Fruit fly (Drosophila melanogaster) Kc167 (cell line): ENCODE results near the gene Ctns.

Experiments used
- Myc ChIP-seq: fragments of >200 bp; optimal IDR thresholded peaks from 2 replicates; lab custom pipeline; 2017; ENCODE audit warnings: missing external identifiers
- Sin3A ChIP-seq: fragments of >200 bp; optimal IDR thresholded peaks from 2 replicates; lab custom pipeline; 2018; ENCODE audit warnings: missing external identifiers
- h ChIP-seq: fragments of >200 bp; optimal IDR thresholded peaks from 3 replicates; lab custom pipeline; 2018; ENCODE audit warnings: missing external identifiers
- insv ChIP-seq: fragments of >200 bp; optimal IDR thresholded peaks from 3 replicates; lab custom pipeline; 2018; ENCODE audit warnings: missing external identifiers
- psq ChIP-seq: fragments of >200 bp; optimal IDR thresholded peaks from 2 replicates; lab custom pipeline; 2017; ENCODE audit warnings: missing external identifiers
- ttk ChIP-seq: sonication (Bioruptor generic); optimal IDR thresholded peaks from 2 replicates; lab custom pipeline; 2017; ENCODE audit warnings: missing external identifiers

Gene Ctns

DNA sequence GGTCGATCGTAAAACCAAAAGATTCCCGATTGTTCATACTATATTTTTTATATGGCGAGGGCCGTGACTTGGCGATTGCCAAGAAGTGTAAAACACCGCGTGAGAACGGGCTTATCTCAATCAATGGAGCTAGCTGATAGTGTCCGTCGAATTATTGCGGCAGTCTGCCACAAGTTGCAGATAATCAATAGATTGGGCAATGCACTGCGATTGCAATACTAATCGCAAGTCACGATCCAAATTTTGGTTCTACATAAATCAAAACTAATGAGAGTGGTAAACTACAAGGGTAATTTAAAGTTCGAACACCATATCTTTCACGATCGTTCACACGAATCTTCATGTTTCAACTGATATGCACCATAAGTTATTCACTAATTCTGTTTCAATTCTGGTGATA lies 2.0 kb downstream of the Ctns start:
- TF ChIP-seq h (lab: Kevin White, UChicago) (no peak), Sin3A (lab: Kevin White, UChicago) (no peak), Myc (lab: Kevin White, UChicago) (no peak), psq (lab: Kevin White, UChicago) (no peak)

DNA sequence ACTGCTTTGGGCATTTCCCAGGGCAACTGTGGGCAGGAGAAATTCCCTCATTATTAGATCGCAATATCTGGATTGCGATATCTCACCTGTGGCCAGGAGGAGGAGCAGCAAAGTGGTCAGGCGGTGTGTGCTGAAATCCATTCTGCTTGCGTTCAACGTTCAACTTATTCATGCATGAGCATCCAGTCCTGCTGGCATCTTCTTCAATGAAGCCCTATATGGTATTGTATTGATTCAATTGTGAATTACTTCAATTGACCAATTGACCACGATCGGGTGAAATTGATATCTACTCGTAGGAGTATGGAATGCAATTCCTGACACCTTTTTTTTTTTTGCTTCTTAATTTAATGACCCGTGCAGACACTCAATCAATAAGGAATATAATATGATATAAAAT lies 2.6 kb downstream of the Ctns start:
- no peak for TF ChIP-seq insv (lab: Kevin White, UChicago)
- TF ChIP-seq ttk = peak; percentile 100
- TF ChIP-seq Myc (lab: Kevin White, UChicago) = no peak

DNA sequence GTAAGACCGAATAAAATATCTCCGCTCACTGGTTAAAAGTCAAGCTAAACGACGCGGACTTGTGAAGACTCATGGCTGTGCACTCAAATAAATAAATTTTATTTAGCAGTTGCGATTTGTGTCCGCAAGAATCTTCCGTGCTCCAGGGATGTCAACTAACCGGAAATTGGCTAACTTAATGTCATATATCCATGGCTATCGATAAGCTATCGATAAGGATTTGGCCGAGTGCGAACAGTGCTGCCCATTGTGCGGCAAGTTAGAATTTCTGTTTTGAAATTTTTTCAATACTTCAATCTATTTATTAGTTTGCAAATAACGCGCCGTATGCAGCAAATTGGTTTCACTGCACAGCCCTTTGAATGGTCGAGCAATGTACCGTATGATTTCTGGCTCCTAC lies 4.8 kb downstream of the Ctns start, which contains the start of gene p53:
p53 (minus strand) TSS at position 147 of the 400 bp plus-strand sequence.
- TF ChIP-seq Sin3A (lab: Kevin White, UChicago) (no peak), Myc (lab: Kevin White, UChicago) (no peak), h (lab: Kevin White, UChicago) (no peak), psq (lab: Kevin White, UChicago) (no peak)

DNA sequence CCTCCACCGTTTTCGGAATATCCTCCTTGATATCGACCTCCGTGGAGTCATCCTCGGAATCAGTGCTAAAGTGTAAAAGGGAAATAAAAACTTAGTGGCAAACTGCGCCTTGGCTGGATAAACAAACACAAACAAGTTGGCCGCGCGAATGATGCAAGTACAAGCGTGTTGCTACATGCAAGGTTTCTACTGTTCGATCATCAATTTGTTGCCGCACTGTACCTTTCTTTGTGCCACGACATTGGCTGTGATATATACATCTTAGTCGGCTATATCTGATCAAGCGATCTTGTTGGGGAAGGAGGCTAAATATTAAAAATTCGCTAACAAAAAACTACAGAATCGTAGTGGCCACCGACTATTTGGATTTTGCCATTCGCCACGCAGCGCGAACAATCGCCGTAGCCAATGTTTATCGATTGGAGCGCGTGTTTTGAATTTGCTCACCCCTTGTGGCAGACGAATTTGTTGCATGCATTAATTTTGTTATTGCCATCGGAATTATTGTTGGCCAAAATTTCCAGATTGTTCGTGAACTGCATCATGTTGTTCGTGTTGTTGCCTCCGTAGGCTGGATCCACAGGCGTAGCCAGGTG lies 5.5 kb downstream of the Ctns start:
- no peak for TF ChIP-seq psq (lab: Kevin White, UChicago)
- no peak for TF ChIP-seq Sin3A (lab: Kevin White, UChicago)
- TF ChIP-seq Myc (lab: Kevin White, UChicago) = no peak
- no peak for TF ChIP-seq h (lab: Kevin White, UChicago)
- no peak for TF ChIP-seq ttk
- TF ChIP-seq insv (lab: Kevin White, UChicago) = no peak

DNA sequence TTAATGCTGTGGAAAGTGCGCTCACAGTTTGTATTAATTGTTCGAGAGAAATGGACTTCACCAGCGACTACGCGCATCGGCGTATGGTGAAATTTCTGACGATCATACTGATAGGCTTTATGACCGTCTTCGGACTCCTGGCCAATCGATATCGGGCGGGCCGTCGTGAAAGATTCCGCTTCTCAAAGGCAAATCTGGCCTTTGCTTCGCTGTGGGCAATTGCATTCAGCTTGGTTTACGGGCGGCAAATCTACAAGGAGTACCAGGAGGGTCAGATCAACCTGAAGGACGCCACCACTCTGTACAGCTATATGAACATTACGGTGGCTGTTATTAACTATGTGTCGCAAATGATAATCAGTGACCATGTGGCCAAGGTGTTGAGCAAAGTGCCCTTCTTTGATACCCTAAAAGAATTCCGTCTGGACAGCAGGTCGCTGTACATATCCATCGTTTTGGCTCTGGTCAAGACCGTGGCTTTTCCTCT lies 7.1 kb downstream of the Ctns start, which contains the start of gene Gr94a:
Gr94a (plus strand) TSS at position 51 of the 487 bp plus-strand sequence.
- no peak for TF ChIP-seq Sin3A (lab: Kevin White, UChicago)
- TF ChIP-seq Myc (lab: Kevin White, UChicago) = no peak
- no peak for TF ChIP-seq insv (lab: Kevin White, UChicago)
- TF ChIP-seq psq (lab: Kevin White, UChicago) = no peak
- TF ChIP-seq h (lab: Kevin White, UChicago) = no peak
- TF ChIP-seq ttk = peak; percentile 97

DNA sequence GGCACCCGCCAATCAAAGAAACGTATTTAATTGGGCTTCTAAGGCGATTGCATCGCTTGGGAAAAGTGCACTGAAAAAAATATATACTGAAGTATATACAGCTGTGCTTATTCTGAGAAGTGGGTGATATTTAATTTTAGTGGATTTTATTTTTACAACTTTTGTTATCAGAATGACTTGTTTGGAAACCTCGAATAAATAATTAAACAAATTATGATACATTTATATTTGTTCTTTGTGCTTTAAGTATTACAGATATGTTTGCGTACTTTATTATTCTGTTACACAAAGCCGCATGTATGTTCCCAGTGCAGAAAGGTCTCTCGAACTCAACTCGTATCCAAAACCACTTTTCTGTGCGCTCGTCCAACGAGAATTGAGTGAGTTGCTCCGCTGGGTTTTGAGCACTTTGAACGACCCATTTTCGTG lies 10.1 kb downstream of the Ctns start:
- TF ChIP-seq Sin3A (lab: Kevin White, UChicago) (no peak), h (lab: Kevin White, UChicago) (no peak), insv (lab: Kevin White, UChicago) (no peak), psq (lab: Kevin White, UChicago) (no peak), ttk (no peak), Myc (lab: Kevin White, UChicago) (no peak)

DNA sequence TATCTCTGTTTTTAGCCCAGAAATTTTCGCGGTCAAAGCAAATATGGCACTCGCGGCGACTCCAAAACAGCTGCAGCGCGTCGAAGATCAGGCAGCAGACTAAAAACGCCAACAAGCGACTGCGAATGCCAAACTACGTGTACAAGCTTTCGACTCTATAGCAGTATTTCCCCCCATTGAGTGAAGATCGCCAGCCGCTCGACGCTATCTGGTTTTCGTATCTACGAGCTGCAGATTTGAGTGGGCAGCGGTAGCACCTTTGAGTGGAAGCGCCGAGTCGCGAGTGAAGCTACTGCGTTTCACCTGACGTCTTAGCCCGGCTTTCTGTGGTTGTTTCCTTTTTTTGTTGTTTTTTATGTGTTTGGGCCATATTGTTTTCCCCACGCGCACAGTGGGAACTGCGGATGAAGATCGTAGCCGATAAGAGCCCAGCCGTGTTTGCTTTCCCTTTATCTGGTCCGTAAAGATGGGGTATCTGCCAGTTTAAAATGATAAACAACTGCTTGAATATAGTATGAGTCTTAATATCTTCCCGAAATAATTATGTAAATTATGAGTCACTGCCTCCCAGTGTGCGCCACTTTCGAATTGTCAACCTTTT lies 10.6 kb downstream of the Ctns start, which contains the start of gene CG17121:
CG17121 (minus strand) TSS at position 126 of the 601 bp plus-strand sequence.
- TF ChIP-seq psq (lab: Kevin White, UChicago) (no peak), Sin3A (lab: Kevin White, UChicago) (no peak), insv (lab: Kevin White, UChicago) (no peak)

DNA sequence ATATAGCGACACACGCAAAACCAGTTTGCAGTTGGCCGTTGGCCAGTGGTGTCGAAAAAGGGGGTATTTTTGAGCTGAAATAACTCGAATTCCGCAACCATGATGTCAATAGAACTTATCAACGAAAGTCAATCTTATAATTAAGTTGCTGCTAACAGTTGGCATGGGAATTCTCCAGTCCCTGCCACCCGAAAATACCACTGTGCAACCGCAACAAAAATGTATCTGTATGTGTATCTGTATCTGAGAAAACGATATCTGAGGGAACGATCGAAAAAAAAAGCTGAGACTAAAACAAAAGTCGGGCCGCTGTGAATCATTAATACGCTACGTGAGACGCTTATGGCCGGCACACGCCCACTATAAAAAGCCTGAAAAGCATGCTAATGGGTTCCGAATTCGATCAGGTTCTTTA lies 12.2 kb downstream of the Ctns start:
- TF ChIP-seq Myc (lab: Kevin White, UChicago) (no peak), Sin3A (lab: Kevin White, UChicago) (no peak), h (lab: Kevin White, UChicago) (no peak), psq (lab: Kevin White, UChicago) (no peak), ttk (no peak)

DNA sequence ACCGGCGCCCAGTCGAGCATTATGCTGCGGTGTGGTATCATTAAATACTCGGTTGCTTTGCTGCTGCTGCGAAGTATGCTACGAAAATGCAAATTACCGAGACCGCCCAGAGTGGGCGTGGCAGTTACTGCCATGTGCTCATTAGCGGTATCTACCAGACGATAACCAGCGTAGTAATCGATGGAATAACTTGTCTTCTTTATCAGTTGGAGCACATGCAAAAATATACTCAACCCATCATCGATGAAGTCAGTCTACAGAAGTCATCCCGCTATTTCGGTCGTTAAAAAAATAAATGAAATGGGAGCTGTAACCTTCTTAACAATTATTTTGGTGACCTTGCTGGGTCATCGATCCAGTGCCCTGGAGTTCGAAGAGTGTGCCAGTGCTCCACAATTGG lies 15.1 kb downstream of the Ctns start, which contains the start of gene CG13837:
CG13837 (plus strand) TSS at position 301 of the 400 bp plus-strand sequence.
- TF ChIP-seq ttk = no peak
- TF ChIP-seq insv (lab: Kevin White, UChicago) = no peak
- no peak for TF ChIP-seq psq (lab: Kevin White, UChicago)
- no peak for TF ChIP-seq h (lab: Kevin White, UChicago)
- no peak for TF ChIP-seq Sin3A (lab: Kevin White, UChicago)
- no peak for TF ChIP-seq Myc (lab: Kevin White, UChicago)

DNA sequence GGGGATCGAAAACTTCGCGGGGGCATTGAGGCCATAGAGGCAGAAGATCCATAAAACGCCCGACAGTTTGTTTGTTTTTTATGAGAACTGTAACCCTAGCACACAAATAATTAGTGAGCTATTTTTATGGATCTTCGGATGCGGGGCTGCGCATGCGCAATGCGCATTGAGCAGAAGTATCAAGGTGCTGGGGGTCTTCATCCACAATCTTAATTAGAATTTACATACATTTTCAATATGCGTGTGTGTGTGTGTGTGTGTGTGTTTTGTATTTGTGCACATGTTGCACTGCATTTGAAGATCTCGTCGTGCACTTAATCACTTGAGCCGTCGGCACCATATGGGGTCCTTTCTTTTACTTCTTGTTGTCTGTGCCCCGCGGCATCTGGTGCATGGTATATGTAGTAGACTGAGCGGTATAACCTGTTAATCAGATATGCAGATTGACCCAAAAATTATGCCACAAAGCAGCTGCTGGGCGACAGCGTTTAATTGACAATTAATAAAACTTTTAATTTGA lies 16.0 kb downstream of the Ctns start:
- TF ChIP-seq ttk (no peak), Myc (lab: Kevin White, UChicago) (no peak), insv (lab: Kevin White, UChicago) (no peak), Sin3A (lab: Kevin White, UChicago) (no peak)

DNA sequence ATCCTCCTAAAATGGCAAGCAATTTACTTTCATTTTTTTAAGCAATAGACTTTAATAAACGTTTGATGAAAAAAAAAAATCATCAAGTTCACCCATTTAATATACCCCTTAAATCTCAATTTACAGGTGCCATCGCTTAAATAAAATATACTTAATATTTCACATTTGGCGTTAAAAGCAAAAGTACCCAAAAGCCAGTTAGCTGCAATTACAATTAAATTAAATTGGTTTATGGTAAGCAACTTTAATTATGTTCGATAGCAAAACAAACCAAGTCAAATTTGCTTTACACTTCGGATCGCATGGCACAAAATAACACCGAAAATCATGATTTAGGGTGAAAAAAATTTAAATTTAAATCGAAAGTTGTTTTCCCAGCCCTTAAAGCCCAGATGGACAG lies 16.8 kb downstream of the Ctns start, which contains the start of gene CG13838:
CG13838 (plus strand) TSS at position 301 of the 400 bp plus-strand sequence.
- TF ChIP-seq h (lab: Kevin White, UChicago) (no peak), Sin3A (lab: Kevin White, UChicago) (no peak), Myc (lab: Kevin White, UChicago) (no peak), psq (lab: Kevin White, UChicago) (no peak), insv (lab: Kevin White, UChicago) (no peak), ttk (no peak)

DNA sequence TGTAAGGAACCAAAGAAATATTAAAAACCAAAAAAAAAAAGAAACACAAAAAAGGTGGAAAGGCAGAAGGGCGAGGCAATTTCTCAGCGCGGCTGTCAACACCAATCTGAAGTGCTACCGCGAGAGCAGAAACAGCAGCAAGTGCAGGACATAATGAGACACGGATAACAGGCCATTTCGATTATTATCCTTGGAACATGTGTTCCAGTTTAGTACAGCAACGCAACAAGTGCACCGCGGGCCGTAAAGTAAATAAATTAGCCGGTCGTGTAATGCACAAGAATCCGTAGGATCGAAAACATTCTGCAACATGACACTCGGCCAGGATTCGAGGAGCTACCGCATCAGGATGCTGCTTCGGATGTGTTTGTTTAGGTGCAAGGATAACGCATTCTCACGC lies 20.7 kb downstream of the Ctns start:
- TF ChIP-seq insv (lab: Kevin White, UChicago) (no peak), psq (lab: Kevin White, UChicago) (no peak), ttk (no peak), Sin3A (lab: Kevin White, UChicago) (no peak), Myc (lab: Kevin White, UChicago) (no peak)
